Fruit fly (Drosophila melanogaster) whole organism, embryonic: ENCODE measurements around the gene I-2.

Experiments
- Atf6 ChIP-seq: fragments of 200-800 bp; sonication (Bioruptor generic); IDR thresholded peaks from 2 replicates; pipeline ENCODE4 v1.3.6; 2022; ENCODE audit warnings: missing biosample characterization, missing genetic modification characterization
- Bdp1 ChIP-seq: fragments of 200-800 bp; sonication (Bioruptor generic); optimal IDR thresholded peaks from 3 replicates; lab custom pipeline; 2016; ENCODE audit warnings: missing biosample characterization, missing genetic modification characterization
- CG10209 ChIP-seq: fragments of 200-800 bp; sonication (Bioruptor generic); optimal IDR thresholded peaks from 3 replicates; lab custom pipeline; 2017; ENCODE audit warnings: missing biosample characterization, mild to moderate bottlenecking, missing genetic modification characterization, missing genetic modification reagents
- CG10267 ChIP-seq: fragments of 200-800 bp; sonication (Bioruptor generic); optimal IDR thresholded peaks from 2 replicates; lab custom pipeline; 2018; ENCODE audit warnings: missing biosample characterization, mild to moderate bottlenecking, missing genetic modification characterization, moderate library complexity
- CG10543 ChIP-seq: fragments of 200-800 bp; sonication (Bioruptor generic); optimal IDR thresholded peaks from 3 replicates; lab custom pipeline; 2017; ENCODE audit warnings: missing biosample characterization, mild to moderate bottlenecking, missing genetic modification characterization, moderate library complexity
- CG14014 ChIP-seq: fragments of 200-800 bp; sonication (Bioruptor generic); IDR thresholded peaks from 2 replicates; pipeline ENCODE4 v1.3.6; 2022; ENCODE audit warnings: missing biosample characterization, missing genetic modification characterization
- CG15011 ChIP-seq: fragments of 200-800 bp; sonication (Bioruptor generic); optimal IDR thresholded peaks from 3 replicates; lab custom pipeline; 2018; ENCODE audit warnings: missing biosample characterization, mild to moderate bottlenecking, missing genetic modification characterization
- CG15073 ChIP-seq: fragments of 200-800 bp; sonication (Bioruptor generic); optimal IDR thresholded peaks from 2 replicates; lab custom pipeline; 2016; ENCODE audit warnings: missing biosample characterization, missing genetic modification characterization
- CG17385 ChIP-seq: fragments of 200-800 bp; sonication (Bioruptor generic); optimal IDR thresholded peaks from 3 replicates; lab custom pipeline; 2018; ENCODE audit warnings: missing biosample characterization, mild to moderate bottlenecking, missing genetic modification characterization
- CG18476 ChIP-seq: fragments of 200-800 bp; sonication (Bioruptor generic); optimal IDR thresholded peaks from 2 replicates; lab custom pipeline; 2016; ENCODE audit warnings: missing biosample characterization, mild to moderate bottlenecking, missing genetic modification characterization
- CG2120 ChIP-seq: fragments of 200-800 bp; sonication (Bioruptor generic); optimal IDR thresholded peaks from 3 replicates; lab custom pipeline; 2016; ENCODE audit warnings: missing biosample characterization, missing genetic modification characterization
- CG2712 ChIP-seq: fragments of 200-800 bp; optimal IDR thresholded peaks from 3 replicates; lab custom pipeline; 2019; ENCODE audit warnings: missing biosample characterization, mild to moderate bottlenecking, missing genetic modification characterization, moderate library complexity
- CG30020 ChIP-seq: fragments of 200-800 bp; optimal IDR thresholded peaks from 2 replicates; lab custom pipeline; 2019; ENCODE audit warnings: missing biosample characterization, mild to moderate bottlenecking, missing genetic modification characterization, moderate library complexity
- CG31365 ChIP-seq: fragments of 200-800 bp; sonication (Bioruptor generic); optimal IDR thresholded peaks from 2 replicates; lab custom pipeline; 2018; ENCODE audit warnings: missing biosample characterization, mild to moderate bottlenecking, missing genetic modification characterization
- CG34422 ChIP-seq: fragments of 200-800 bp; sonication (Bioruptor generic); IDR thresholded peaks from 3 replicates; pipeline ENCODE4 v1.3.6; 2022; ENCODE audit warnings: missing biosample characterization, missing genetic modification characterization
- CG4404 ChIP-seq: fragments of 200-800 bp; sonication (Bioruptor generic); IDR thresholded peaks from 2 replicates; pipeline ENCODE4 v1.3.6; 2022; ENCODE audit warnings: missing biosample characterization, missing genetic modification characterization
- CG8478 ChIP-seq: fragments of >200 bp; optimal IDR thresholded peaks from 2 replicates; lab custom pipeline; 2018
- Drgx ChIP-seq: fragments of 200-800 bp; sonication (Bioruptor generic); IDR thresholded peaks from 2 replicates; pipeline ENCODE4 v1.3.6; 2022; ENCODE audit warnings: missing biosample characterization, missing genetic modification characterization
- Eip74EF ChIP-seq, 2 experiments: fragments of 200-800 bp in 1 of 2; fragments of >200 bp in 1 of 2; sonication (Bioruptor generic) in 1 of 2; optimal IDR thresholded peaks; 2 replicates each; lab custom pipeline; 2017 to 2019; ENCODE audit warnings: missing biosample characterization in 2 of 2, missing genetic modification characterization in 2 of 2, mild to moderate bottlenecking in 1 of 2, moderate library complexity in 1 of 2
- Med ChIP-seq: fragments of 200-800 bp; sonication (Bioruptor generic); peaks from one replicate; lab custom pipeline; 2016; ENCODE audit warnings: missing biosample characterization, missing genetic modification characterization, mild to moderate bottlenecking, inconsistent platforms, moderate library complexity
- Meics ChIP-seq: fragments of 200-800 bp; sonication (Bioruptor generic); optimal IDR thresholded peaks from 2 replicates; lab custom pipeline; 2017; ENCODE audit warnings: missing biosample characterization, mild to moderate bottlenecking, missing genetic modification characterization
- NC2α ChIP-seq: fragments of 200-800 bp; sonication (Bioruptor generic); optimal IDR thresholded peaks from 2 replicates; lab custom pipeline; 2016; ENCODE audit warnings: missing biosample characterization, missing genetic modification characterization
- Pdp1 ChIP-seq, 2 experiments: fragments of 200-800 bp; sonication (Bioruptor generic); optimal IDR thresholded peaks; 3 replicates each; lab custom pipeline; 2016; ENCODE audit warnings: missing biosample characterization in 2 of 2, missing genetic modification characterization in 2 of 2, mild to moderate bottlenecking in 1 of 2, moderate library complexity in 1 of 2
- Sry-δ ChIP-seq: fragments of 200-800 bp; sonication (Bioruptor generic); optimal IDR thresholded peaks from 2 replicates; lab custom pipeline; 2016; ENCODE audit warnings: missing biosample characterization, missing genetic modification characterization
- Xbp1 ChIP-seq: fragments of 200-800 bp; sonication (Bioruptor generic); optimal IDR thresholded peaks from 3 replicates; lab custom pipeline; 2016; ENCODE audit warnings: missing biosample characterization, mild to moderate bottlenecking, missing genetic modification characterization
- YL-1 ChIP-seq: fragments of 200-800 bp; sonication (Bioruptor generic); optimal IDR thresholded peaks from 3 replicates; lab custom pipeline; 2017; ENCODE audit warnings: missing biosample characterization, mild to moderate bottlenecking, missing genetic modification characterization
- ab ChIP-seq: fragments of 200-800 bp; sonication (Bioruptor generic); optimal IDR thresholded peaks from 2 replicates; lab custom pipeline; 2016; ENCODE audit warnings: missing biosample characterization, missing genetic modification characterization
- chinmo ChIP-seq: fragments of 200-800 bp; sonication (Bioruptor generic); IDR thresholded peaks from 4 replicates; pipeline ENCODE4 v1.3.6; 2022; ENCODE audit warnings: missing biosample characterization, missing genetic modification characterization; ENCODE audit not compliant: partially characterized antibody
- ci ChIP-seq: fragments of 200-800 bp; sonication (Bioruptor generic); IDR thresholded peaks from 3 replicates; pipeline ENCODE4 v1.3.6; 2022; ENCODE audit warnings: missing biosample characterization, missing genetic modification characterization
- crol ChIP-seq: fragments of 200-800 bp; sonication (Bioruptor generic); IDR thresholded peaks from 2 replicates; pipeline ENCODE4 v1.3.6; 2022; ENCODE audit warnings: missing biosample characterization, missing genetic modification characterization
- jumu ChIP-seq: fragments of 200-800 bp; sonication (Bioruptor generic); optimal IDR thresholded peaks from 3 replicates; lab custom pipeline; 2016; ENCODE audit warnings: missing biosample characterization, missing genetic modification characterization
- mam ChIP-seq: fragments of 200-800 bp; sonication (Bioruptor generic); optimal IDR thresholded peaks from 3 replicates; lab custom pipeline; 2016; ENCODE audit warnings: missing biosample characterization, missing genetic modification characterization
- nau ChIP-seq: fragments of 200-800 bp; sonication (Bioruptor generic); optimal IDR thresholded peaks from 3 replicates; lab custom pipeline; 2017; ENCODE audit warnings: missing biosample characterization, mild to moderate bottlenecking, missing genetic modification characterization, missing genetic modification reagents
- sd ChIP-seq: fragments of 200-800 bp; sonication (Bioruptor generic); optimal IDR thresholded peaks from 3 replicates; lab custom pipeline; 2018; ENCODE audit warnings: missing biosample characterization, mild to moderate bottlenecking, missing genetic modification characterization, moderate library complexity
- sisA ChIP-seq: fragments of 200-800 bp; sonication (Bioruptor generic); IDR thresholded peaks from 2 replicates; pipeline ENCODE4 v1.3.6; 2022; ENCODE audit warnings: missing biosample characterization, missing genetic modification characterization
- sr ChIP-seq: fragments of 200-800 bp; sonication (Bioruptor generic); IDR thresholded peaks from 3 replicates; pipeline ENCODE4 v1.3.6; 2022; ENCODE audit warnings: missing biosample characterization, missing genetic modification characterization
- tin ChIP-seq: fragments of 200-800 bp; sonication (Bioruptor generic); optimal IDR thresholded peaks from 3 replicates; lab custom pipeline; 2016; ENCODE audit warnings: missing biosample characterization, missing genetic modification characterization
- trh ChIP-seq: fragments of 200-800 bp; sonication (Bioruptor generic); optimal IDR thresholded peaks from 2 replicates; lab custom pipeline; 2016; ENCODE audit warnings: missing biosample characterization, missing genetic modification characterization
- wek ChIP-seq: fragments of 200-800 bp; sonication (Bioruptor generic); optimal IDR thresholded peaks from 3 replicates; lab custom pipeline; 2018; ENCODE audit warnings: missing biosample characterization, mild to moderate bottlenecking, missing genetic modification characterization, moderate library complexity

I-2 gene

dm6 chr3L:9820248-9820647 is 16.4 kb downstream of the I-2 start (continued):
- TF ChIP-seq CG10209 (GFP tag; lab: Kevin White, UChicago): no peak
- TF ChIP-seq jumu (GFP tag; lab: Kevin White, UChicago): no peak
- no peak for TF ChIP-seq CG34422 (GFP tag; lab: Robert Waterston, UW)
- TF ChIP-seq mam (GFP tag; lab: Kevin White, UChicago): no peak
- TF ChIP-seq Med (GFP tag; lab: Kevin White, UChicago): peak; percentile 77
- peak; percentile 49 for TF ChIP-seq CG31365
- 0 out of 2 replicates have a peak, but pooled peaks have one; percentile 46 for TF ChIP-seq crol (GFP tag; lab: Robert Waterston, UW)
- TF ChIP-seq CG15011 (GFP tag; lab: Kevin White, UChicago): no peak
- TF ChIP-seq Xbp1 (GFP tag; lab: Kevin White, UChicago): no peak
- TF ChIP-seq NC2α: no peak
- no peak for TF ChIP-seq Atf6 (GFP tag; lab: Robert Waterston, UW)
- no peak for TF ChIP-seq CG30020 (tag; lab: Kevin White, UChicago)
- no peak for TF ChIP-seq Eip74EF (GFP tag; optimal IDR thresholded peaks at IDR 0.05; lab: Kevin White, UChicago)
- TF ChIP-seq Bdp1 (GFP tag; lab: Kevin White, UChicago): no peak
- no peak for TF ChIP-seq CG2120 (GFP tag; lab: Kevin White, UChicago)
- TF ChIP-seq trh (GFP tag; lab: Kevin White, UChicago): no peak
- TF ChIP-seq CG8478 (lab: Kevin White, UChicago): no peak
- TF ChIP-seq CG10267 (tag; lab: Kevin White, UChicago): no peak
- TF ChIP-seq tin (GFP tag; lab: Kevin White, UChicago): no peak
- no peak for TF ChIP-seq wek (GFP tag; lab: Kevin White, UChicago)
- TF ChIP-seq Meics (GFP tag; lab: Kevin White, UChicago): no peak
- no peak for TF ChIP-seq YL-1
- TF ChIP-seq, all 482 proteins: peak for 12

dm6 chr3L:9815705-9816104 is 20.9 kb downstream of the I-2 start:
- no peak for TF ChIP-seq ab (GFP tag; lab: Kevin White, UChicago)
- TF ChIP-seq sr (GFP tag; lab: Robert Waterston, UW): peak; percentile 7; the same call in 1 of the 3 replicates
- TF ChIP-seq Med (GFP tag; lab: Kevin White, UChicago): peak; percentile 7
- TF ChIP-seq Drgx (GFP tag; lab: Robert Waterston, UW): peak; percentile 19; the same call in 1 of the 2 replicates
- 0 out of 2 replicates have a peak, but pooled peaks have one; percentile 11 for TF ChIP-seq CG14014
- peak; percentile 87 for TF ChIP-seq sd (tag; lab: Kevin White, UChicago)
- TF ChIP-seq CG10543 (GFP tag; lab: Kevin White, UChicago): peak; percentile 14
- peak in 1 of 2 experiments; percentile 85 for TF ChIP-seq Pdp1 (GFP tag; optimal IDR thresholded peaks at IDR 0.05; lab: Kevin White, UChicago)
- TF ChIP-seq nau (GFP tag; lab: Kevin White, UChicago): peak; percentile 66
- TF ChIP-seq ci (GFP tag; lab: Robert Waterston, UW): 0 out of 3 replicates have a peak, but pooled peaks have one; percentile 23
- peak; percentile 78 for TF ChIP-seq CG15073
- 0 out of 4 replicates have a peak, but pooled peaks have one; percentile 27 for TF ChIP-seq chinmo
- no peak for TF ChIP-seq CG18476 (GFP tag; lab: Kevin White, UChicago)
- no peak for TF ChIP-seq Sry-δ
- peak; percentile 16 for TF ChIP-seq CG17385 (GFP tag; lab: Kevin White, UChicago)
- TF ChIP-seq sisA (GFP tag; lab: Robert Waterston, UW): no peak
- no peak for TF ChIP-seq CG4404 (GFP tag; lab: Robert Waterston, UW)
- no peak for TF ChIP-seq CG2712 (tag; lab: Kevin White, UChicago)
